Comparison of ENCODE assay signal across 1 fruit fly cellular context in the genomic region with DNA sequence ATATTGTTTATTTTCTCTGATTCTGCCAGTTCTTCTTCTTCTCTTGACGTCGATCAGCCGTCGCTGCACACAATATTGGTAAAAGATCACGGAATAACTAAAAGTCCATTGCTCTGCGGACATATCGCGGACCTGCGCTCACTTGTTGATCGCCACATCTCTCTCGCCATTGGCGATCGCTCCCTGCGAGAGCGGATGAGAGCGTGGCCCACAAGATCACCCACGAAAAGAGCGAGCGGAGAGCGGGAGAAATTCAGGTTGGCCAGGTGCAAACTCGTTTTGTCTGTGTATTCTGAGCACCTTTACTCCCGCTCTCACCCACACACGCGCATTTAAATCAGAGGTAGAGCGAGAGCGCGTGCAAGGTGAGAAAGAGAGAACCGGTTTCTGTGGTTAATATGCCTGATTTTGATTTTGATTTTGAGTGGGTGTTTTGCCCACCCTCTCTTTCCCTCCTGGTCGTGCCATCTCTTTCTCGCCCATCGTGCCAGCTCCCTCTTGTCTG.
TF ChIP-seq lines count a peak whose summit lies in the region.

A gene (minus strand): TSS at position 102 of the 505 bp plus-strand sequence.

TF ChIP-seq in whole organism, embryonic, 481 proteins besides CTCF, POLR2A, EP300 and RAD21 (continued from another document and continues in another):
- TF ChIP-seq Sin3A (optimal IDR thresholded peaks at IDR 0.05; lab: Kevin White, UChicago) (no peak), CG5953 (GFP tag; IDR thresholded peaks at IDR 0.05; lab: Robert Waterston, UW) (no peak), Dp (GFP tag; optimal IDR thresholded peaks at IDR 0.05; lab: Kevin White, UChicago) (no peak), Dll (GFP tag; IDR thresholded peaks at IDR 0.05; lab: Robert Waterston, UW; ENCODE audit: partially characterized antibody) (peak; percentile 80), CG17328 (GFP tag; IDR thresholded peaks at IDR 0.05; lab: Robert Waterston, UW) (0 out of 2 replicates have a peak, but pooled peaks have one; percentile 15), ato (GFP tag; IDR thresholded peaks at IDR 0.05; lab: Robert Waterston, UW; ENCODE audit: partially characterized antibody) (0 out of 2 replicates have a peak, but pooled peaks have one; percentile 41), CG17912 (GFP tag; optimal IDR thresholded peaks at IDR 0.05; lab: Kevin White, UChicago) (no peak), sisA (GFP tag; IDR thresholded peaks at IDR 0.05; lab: Robert Waterston, UW) (no peak), grau (tag; optimal IDR thresholded peaks at IDR 0.05; lab: Kevin White, UChicago) (no peak), Lhr (GFP tag; optimal IDR thresholded peaks at IDR 0.05; lab: Kevin White, UChicago) (no peak), CG32532 (GFP tag; IDR thresholded peaks at IDR 0.05; lab: Robert Waterston, UW) (peak; percentile 83; the same call in 1 of the 2 replicates), oc (tag; optimal IDR thresholded peaks at IDR 0.05; lab: Kevin White, UChicago) (no peak), hbn (GFP tag; IDR thresholded peaks at IDR 0.05; lab: Robert Waterston, UW; ENCODE audit: partially characterized antibody) (peak; percentile 79), sna (GFP tag; IDR thresholded peaks at IDR 0.05; lab: Robert Waterston, UW; ENCODE audit: partially characterized antibody) (peak; percentile 64), Adf1 (GFP tag; IDR thresholded peaks at IDR 0.05; lab: Robert Waterston, UW) (0 out of 2 replicates have a peak, but pooled peaks have one; percentile 14), onecut (GFP tag; IDR thresholded peaks at IDR 0.05; lab: Robert Waterston, UW) (0 out of 2 replicates have a peak, but pooled peaks have one; percentile 7), CG13775 (GFP tag; optimal IDR thresholded peaks at IDR 0.05; lab: Kevin White, UChicago) (no peak), cad (GFP tag; optimal IDR thresholded peaks at IDR 0.05; lab: Kevin White, UChicago) (peak; percentile 46), CrebB (tag; optimal IDR thresholded peaks at IDR 0.05; lab: Kevin White, UChicago) (no peak), HLH3B (GFP tag; IDR thresholded peaks at IDR 0.05; lab: Robert Waterston, UW) (peak; percentile 37; the same call in 1 of the 2 replicates), seq (GFP tag; IDR thresholded peaks at IDR 0.05; lab: Robert Waterston, UW) (peak; percentile 33; the same call in 1 of the 2 replicates), CG6254 (GFP tag; optimal IDR thresholded peaks at IDR 0.05; lab: Kevin White, UChicago) (no peak), ac (GFP tag; optimal IDR thresholded peaks at IDR 0.05; lab: Kevin White, UChicago) (peak; percentile 52), toy (GFP tag; IDR thresholded peaks at IDR 0.05; lab: Robert Waterston, UW) (no peak), Ravus (GFP tag; IDR thresholded peaks at IDR 0.05; lab: Robert Waterston, UW) (no peak), pum (GFP tag; optimal IDR thresholded peaks at IDR 0.05; lab: Kevin White, UChicago) (no peak), Xbp1 (GFP tag; optimal IDR thresholded peaks at IDR 0.05; lab: Kevin White, UChicago) (no peak), mirr (GFP tag; optimal IDR thresholded peaks at IDR 0.05; lab: Kevin White, UChicago) (peak; percentile 53), mam (GFP tag; optimal IDR thresholded peaks at IDR 0.05; lab: Kevin White, UChicago) (no peak), stc (GFP tag; IDR thresholded peaks at IDR 0.05; lab: Robert Waterston, UW) (peak; percentile 38; the same call in 1 of the 2 replicates), Fer1 (GFP tag; optimal IDR thresholded peaks at IDR 0.05; lab: Kevin White, UChicago) (no peak), Side (GFP tag; optimal IDR thresholded peaks at IDR 0.05; lab: Kevin White, UChicago) (no peak), CG1647 (GFP tag; optimal IDR thresholded peaks at IDR 0.05; lab: Kevin White, UChicago) (no peak), CG17385 (GFP tag; optimal IDR thresholded peaks at IDR 0.05; lab: Kevin White, UChicago) (peak; percentile 84), CG1603 (tag; optimal IDR thresholded peaks at IDR 0.05; lab: Kevin White, UChicago) (no peak), Scr (GFP tag; IDR thresholded peaks at IDR 0.05; lab: Robert Waterston, UW; ENCODE audit: partially characterized antibody) (peak; percentile 55), NfI (GFP tag; optimal IDR thresholded peaks at IDR 0.05; lab: Kevin White, UChicago) (no peak), HLH4C (GFP tag; IDR thresholded peaks at IDR 0.05; lab: Robert Waterston, UW; ENCODE audit: partially characterized antibody) (0 out of 3 replicates have a peak, but pooled peaks have one; percentile 16), CG42726 (GFP tag; IDR thresholded peaks at IDR 0.05; lab: Robert Waterston, UW; ENCODE audit: partially characterized antibody) (0 out of 2 replicates have a peak, but pooled peaks have one; percentile 24), h (optimal IDR thresholded peaks at IDR 0.05; lab: Kevin White, UChicago) (no peak), bcd (GFP tag; optimal IDR thresholded peaks at IDR 0.05; lab: Kevin White, UChicago) (no peak), crp (GFP tag; optimal IDR thresholded peaks at IDR 0.05; lab: Kevin White, UChicago) (no peak), nau (GFP tag; optimal IDR thresholded peaks at IDR 0.05; lab: Kevin White, UChicago) (peak; percentile 1), CG16813 (GFP tag; IDR thresholded peaks at IDR 0.05; lab: Robert Waterston, UW; ENCODE audit: partially characterized antibody) (peak; percentile 33; the same call in 1 of the 3 replicates), Drgx (GFP tag; IDR thresholded peaks at IDR 0.05; lab: Robert Waterston, UW) (peak; percentile 45; the same call in 1 of the 2 replicates), CG1602 (GFP tag; optimal IDR thresholded peaks at IDR 0.05; lab: Kevin White, UChicago) (no peak), fd3F (GFP tag; optimal IDR thresholded peaks at IDR 0.05; lab: Kevin White, UChicago) (no peak), CG11696 (GFP tag; IDR thresholded peaks at IDR 0.05; lab: Robert Waterston, UW) (0 out of 2 replicates have a peak, but pooled peaks have one; percentile 21), ara (GFP tag; IDR thresholded peaks at IDR 0.05; lab: Robert Waterston, UW) (peak; percentile 54), B-H2 (GFP tag; optimal IDR thresholded peaks at IDR 0.05; lab: Kevin White, UChicago) (no peak), Lpt (GFP tag; optimal IDR thresholded peaks at IDR 0.05; lab: Kevin White, UChicago) (no peak), al (GFP tag; IDR thresholded peaks at IDR 0.05; lab: Robert Waterston, UW) (no peak), unc-4 (GFP tag; IDR thresholded peaks at IDR 0.05; lab: Robert Waterston, UW; ENCODE audit: partially characterized antibody) (peak; percentile 49; the same call in 1 of the 2 replicates), Hr78 (GFP tag; optimal IDR thresholded peaks at IDR 0.05; lab: Kevin White, UChicago) (no peak), Dbx (GFP tag; IDR thresholded peaks at IDR 0.05; lab: Robert Waterston, UW) (peak; percentile 50; the same call in 1 of the 3 replicates), CG4424 (GFP tag; optimal IDR thresholded peaks at IDR 0.05; lab: Kevin White, UChicago) (no peak), kah (GFP tag; optimal IDR thresholded peaks at IDR 0.05; lab: Kevin White, UChicago) (peak; percentile 55), Optix (GFP tag; IDR thresholded peaks at IDR 0.05; lab: Robert Waterston, UW) (no peak), CG9932 (GFP tag; IDR thresholded peaks at IDR 0.05; lab: Robert Waterston, UW) (peak; percentile 29; the same call in 1 of the 2 replicates), exex (tag; optimal IDR thresholded peaks at IDR 0.05; lab: Kevin White, UChicago) (no peak), CG8290 (GFP tag; optimal IDR thresholded peaks at IDR 0.05; lab: Kevin White, UChicago) (no peak), CG8290 (tag; optimal IDR thresholded peaks at IDR 0.05; lab: Kevin White, UChicago) (no peak), ftz-f1 (GFP tag; optimal IDR thresholded peaks at IDR 0.05; lab: Kevin White, UChicago) (peak; percentile 4), HLH54F (GFP tag; optimal IDR thresholded peaks at IDR 0.05; lab: Kevin White, UChicago) (no peak), CG17186 (GFP tag; optimal IDR thresholded peaks at IDR 0.05; lab: Kevin White, UChicago) (no peak), CkIIα-i1 (GFP tag; IDR thresholded peaks at IDR 0.05; lab: Robert Waterston, UW) (no peak), CG7745 (tag; optimal IDR thresholded peaks at IDR 0.05; lab: Kevin White, UChicago) (no peak), Deaf1 (tag; optimal IDR thresholded peaks at IDR 0.05; lab: Kevin White, UChicago) (peak; percentile 29), row (GFP tag; IDR thresholded peaks at IDR 0.05; lab: Robert Waterston, UW) (no peak), cg (GFP tag; optimal IDR thresholded peaks at IDR 0.05; lab: Kevin White, UChicago) (peak; percentile 86), CG18599 (GFP tag; optimal IDR thresholded peaks at IDR 0.05; lab: Kevin White, UChicago) (no peak), CG10654 (GFP tag; optimal IDR thresholded peaks at IDR 0.05; lab: Kevin White, UChicago) (no peak), nmo (GFP tag; optimal IDR thresholded peaks at IDR 0.05; lab: Kevin White, UChicago) (no peak), C15 (GFP tag; IDR thresholded peaks at IDR 0.05; lab: Robert Waterston, UW) (no peak), CG3838 (GFP tag; optimal IDR thresholded peaks at IDR 0.05; lab: Kevin White, UChicago) (no peak), kay (GFP tag; optimal IDR thresholded peaks at IDR 0.05; lab: Kevin White, UChicago) (no peak), sug (tag; optimal IDR thresholded peaks at IDR 0.05; lab: Kevin White, UChicago) (no peak), CG5245 (GFP tag; optimal IDR thresholded peaks at IDR 0.05; lab: Kevin White, UChicago) (no peak), Hmr (GFP tag; optimal IDR thresholded peaks at IDR 0.05; lab: Kevin White, UChicago) (peak; percentile 8), Neu2 (GFP tag; optimal IDR thresholded peaks at IDR 0.05; lab: Kevin White, UChicago; ENCODE audit: borderline replicate concordance) (no peak), CG7372 (GFP tag; IDR thresholded peaks at IDR 0.05; lab: Robert Waterston, UW) (no peak), Dad (GFP tag; optimal IDR thresholded peaks at IDR 0.05; lab: Kevin White, UChicago) (no peak), CG6791 (GFP tag; IDR thresholded peaks at IDR 0.05; lab: Robert Waterston, UW; ENCODE audit: partially characterized antibody) (0 out of 3 replicates have a peak, but pooled peaks have one; percentile 52), CG12659 (GFP tag; optimal IDR thresholded peaks at IDR 0.05; lab: Kevin White, UChicago) (no peak), CG10321 (GFP tag; IDR thresholded peaks at IDR 0.05; lab: Robert Waterston, UW) (peak; percentile 91), Dip2 (GFP tag; IDR thresholded peaks at IDR 0.05; lab: Robert Waterston, UW) (no peak), Sox100B (GFP tag; optimal IDR thresholded peaks at IDR 0.05; lab: Kevin White, UChicago) (no peak), ranshi (GFP tag; IDR thresholded peaks at IDR 0.05; lab: Robert Waterston, UW) (0 out of 2 replicates have a peak, but pooled peaks have one; percentile 3), CG17612 (GFP tag; IDR thresholded peaks at IDR 0.05; lab: Robert Waterston, UW) (no peak), tll (GFP tag; optimal IDR thresholded peaks at IDR 0.05; lab: Kevin White, UChicago) (peak in 1 of 2 experiments; percentile 52), zf30C (GFP tag; optimal IDR thresholded peaks at IDR 0.05; lab: Kevin White, UChicago) (no peak), Dip3 (GFP tag; optimal IDR thresholded peaks at IDR 0.05; lab: Kevin White, UChicago) (no peak), CG2678 (tag; optimal IDR thresholded peaks at IDR 0.05; lab: Kevin White, UChicago) (no peak), D19B (GFP tag; optimal IDR thresholded peaks at IDR 0.05; lab: Kevin White, UChicago) (no peak), bbx (GFP tag; IDR thresholded peaks at IDR 0.05; lab: Robert Waterston, UW; ENCODE audit: partially characterized antibody) (peak; percentile 49; the same call in 1 of the 2 replicates), grn (GFP tag; optimal IDR thresholded peaks at IDR 0.05; lab: Kevin White, UChicago) (no peak), CG8089 (GFP tag; optimal IDR thresholded peaks at IDR 0.05; lab: Kevin White, UChicago) (no peak), CG7987 (GFP tag; optimal IDR thresholded peaks at IDR 0.05; lab: Kevin White, UChicago) (peak; percentile 7), Vsx1 (GFP tag; optimal IDR thresholded peaks at IDR 0.05; lab: Kevin White, UChicago) (peak; percentile 30), chm (GFP tag; IDR thresholded peaks at IDR 0.05; lab: Robert Waterston, UW) (peak; percentile 44; the same call in 1 of the 2 replicates), ind (GFP tag; optimal IDR thresholded peaks at IDR 0.05; lab: Kevin White, UChicago) (no peak), CG12219 (GFP tag; optimal IDR thresholded peaks at IDR 0.05; lab: Kevin White, UChicago) (peak; percentile 8), Jarid2 (GFP tag; optimal IDR thresholded peaks at IDR 0.05; lab: Kevin White, UChicago) (peak; percentile 86), inv (GFP tag; IDR thresholded peaks at IDR 0.05; lab: Robert Waterston, UW; ENCODE audit: partially characterized antibody) (0 out of 2 replicates have a peak, but pooled peaks have one; percentile 11), CG10979 (tag; optimal IDR thresholded peaks at IDR 0.05; lab: Kevin White, UChicago) (no peak), crc (GFP tag; optimal IDR thresholded peaks at IDR 0.05; lab: Kevin White, UChicago) (no peak), CG3281 (GFP tag; optimal IDR thresholded peaks at IDR 0.05; lab: Kevin White, UChicago) (peak; percentile 19), lov (optimal IDR thresholded peaks at IDR 0.05; lab: Kevin White, UChicago) (no peak), lov (GFP tag; IDR thresholded peaks at IDR 0.05; lab: Robert Waterston, UW) (no peak), CG15073 (GFP tag; optimal IDR thresholded peaks at IDR 0.05; lab: Kevin White, UChicago) (no peak), Usf (GFP tag; optimal IDR thresholded peaks at IDR 0.05; lab: Kevin White, UChicago) (no peak), tio (GFP tag; optimal IDR thresholded peaks at IDR 0.05; lab: Kevin White, UChicago) (no peak), Nf-YC (tag; optimal IDR thresholded peaks at IDR 0.05; lab: Kevin White, UChicago) (peak; percentile 97), sens (GFP tag; lab: Kevin White, UChicago) (peak; percentile 79), CG14014 (GFP tag; IDR thresholded peaks at IDR 0.05; lab: Robert Waterston, UW) (no peak), CG8359 (GFP tag; optimal IDR thresholded peaks at IDR 0.05; lab: Kevin White, UChicago; ENCODE audit: borderline replicate concordance) (no peak), rib (GFP tag; IDR thresholded peaks at IDR 0.05; lab: Robert Waterston, UW) (peak; percentile 31; the same call in 1 of the 2 replicates), bowl (GFP tag; IDR thresholded peaks at IDR 0.05; lab: Robert Waterston, UW) (peak; percentile 41; the same call in 1 of the 2 replicates), CG16815 (GFP tag; optimal IDR thresholded peaks at IDR 0.05; lab: Kevin White, UChicago) (no peak), ase (GFP tag; IDR thresholded peaks at IDR 0.05; lab: Robert Waterston, UW) (no peak), zen2 (GFP tag; IDR thresholded peaks at IDR 0.05; lab: Robert Waterston, UW; ENCODE audit: partially characterized antibody) (peak; percentile 84)
